Worm (Caenorhabditis elegans) whole organism, L1 larva: ENCODE measurements around the gene F31D5.2.
A peak's percentile ranks its signal among the peaks of the same experiment; 100 is the strongest.

Experiments
- C04F5.9 ChIP-seq: sonication (generic microtip); optimal IDR thresholded peaks from 2 replicates; lab custom pipeline; 2016; ENCODE audit warnings: missing genetic modification characterization, missing compliant biosample characterization
- C16A3.4 ChIP-seq: fragments of 150-350 bp; optimal IDR thresholded peaks from 2 replicates; lab custom pipeline; 2014; ENCODE audit warnings: missing biosample characterization, missing genetic modification characterization
- C34B4.2 ChIP-seq: sonication (generic microtip); optimal IDR thresholded peaks from 2 replicates; lab custom pipeline; 2017; ENCODE audit warnings: mild to moderate bottlenecking, missing genetic modification characterization, missing compliant biosample characterization
- F16B12.6 ChIP-seq: fragments of 150-350 bp; optimal IDR thresholded peaks from 2 replicates; lab custom pipeline; 2014; ENCODE audit warnings: missing biosample characterization, missing genetic modification characterization
- Y116A8C.19 ChIP-seq: sonication (generic microtip); optimal IDR thresholded peaks from 2 replicates; lab custom pipeline; 2016; ENCODE audit warnings: missing compliant biosample characterization, missing genetic modification characterization, borderline replicate concordance
- alr-1 ChIP-seq: fragments of 200-800 bp; sonication (Bioruptor generic); optimal IDR thresholded peaks from 2 replicates; lab custom pipeline; 2018; ENCODE audit warnings: borderline replicate concordance, mild to moderate bottlenecking, missing genetic modification characterization, missing compliant biosample characterization
- ceh-63 ChIP-seq: fragments of 200-800 bp; sonication (Bioruptor generic); optimal IDR thresholded peaks from 2 replicates; lab custom pipeline; 2018; ENCODE audit warnings: mild to moderate bottlenecking, missing genetic modification characterization, missing compliant biosample characterization
- ceh-8 ChIP-seq: fragments of 200-800 bp; sonication (Bioruptor generic); optimal IDR thresholded peaks from 2 replicates; lab custom pipeline; 2018; ENCODE audit warnings: mild to moderate bottlenecking, missing genetic modification characterization, moderate library complexity, missing compliant biosample characterization
- ceh-82 ChIP-seq, 3 experiments: fragments of 150-350 bp in 1 of 3; sonication (generic microtip) in 2 of 3; optimal IDR thresholded peaks; 2 replicates each; lab custom pipeline; 2014 to 2017; ENCODE audit warnings: missing biosample characterization in 3 of 3, missing genetic modification characterization in 3 of 3
- dpl-1 ChIP-seq, 3 experiments: fragments of 150-350 bp in 2 of 3; sonication (generic microtip) in 1 of 3; optimal IDR thresholded peaks; 2 replicates each; lab custom pipeline; 2014 to 2017; ENCODE audit warnings: missing biosample characterization in 3 of 3, missing genetic modification characterization in 3 of 3, missing genetic modification reagents in 3 of 3
- efl-1 ChIP-seq, 4 experiments: fragments of 150-350 bp; optimal IDR thresholded peaks in 3 of 4; peaks in 1 of 4; 1 replicate in 1 of 4; 2 replicates in 3 of 4; lab custom pipeline; 2014; ENCODE audit warnings: missing biosample characterization in 2 of 4, missing genetic modification characterization in 2 of 4, missing genetic modification reagents in 2 of 4
- egl-13 ChIP-seq: sonication (generic microtip); optimal IDR thresholded peaks from 2 replicates; lab custom pipeline; 2016; ENCODE audit warnings: missing genotype, missing genetic modification reagents, missing genetic modification characterization, missing compliant biosample characterization
- elt-2 ChIP-seq: sonication (generic microtip); optimal IDR thresholded peaks from 2 replicates; lab custom pipeline; 2016; ENCODE audit warnings: missing genetic modification characterization, mild to moderate bottlenecking, inconsistent platforms, missing compliant biosample characterization, missing genetic modification reagents
- fkh-4 ChIP-seq: sonication (generic microtip); optimal IDR thresholded peaks from 2 replicates; lab custom pipeline; 2016; ENCODE audit warnings: missing compliant biosample characterization, missing genetic modification characterization, borderline replicate concordance
- jun-1 ChIP-seq: fragments of 150-350 bp; optimal IDR thresholded peaks from 2 replicates; lab custom pipeline; 2014; ENCODE audit warnings: missing biosample characterization, missing genetic modification reagents, missing genetic modification characterization
- lin-35 ChIP-seq, 2 experiments: fragments of 150-350 bp; optimal IDR thresholded peaks; 2 replicates each; lab custom pipeline; 2014; ENCODE audit warnings: missing biosample characterization in 2 of 2, missing genetic modification characterization in 2 of 2, missing genetic modification reagents in 2 of 2
- lin-39 ChIP-seq: fragments of 150-350 bp; optimal IDR thresholded peaks from 2 replicates; lab custom pipeline; 2014; ENCODE audit warnings: missing biosample characterization, missing genetic modification reagents, missing genetic modification characterization
- lir-3 ChIP-seq: sonication (generic microtip); optimal IDR thresholded peaks from 2 replicates; lab custom pipeline; 2016; ENCODE audit warnings: mild to moderate bottlenecking, missing genetic modification characterization, moderate library complexity, missing compliant biosample characterization; ENCODE audit not compliant: poor library complexity
- lsy-2 ChIP-seq, 2 experiments: fragments of 150-350 bp; optimal IDR thresholded peaks; 2 replicates each; lab custom pipeline; 2014; ENCODE audit warnings: missing biosample characterization in 2 of 2, missing genetic modification characterization in 2 of 2
- mep-1 ChIP-seq: fragments of 150-350 bp; optimal IDR thresholded peaks from 2 replicates; lab custom pipeline; 2014; ENCODE audit warnings: missing biosample characterization, missing genetic modification characterization
- nhr-20 ChIP-seq: sonication (generic microtip); optimal IDR thresholded peaks from 2 replicates; lab custom pipeline; 2016; ENCODE audit warnings: mild to moderate bottlenecking, missing genetic modification characterization, missing compliant biosample characterization
- nhr-90 ChIP-seq: sonication (generic microtip); optimal IDR thresholded peaks from 2 replicates; lab custom pipeline; 2016; ENCODE audit warnings: mild to moderate bottlenecking, missing genetic modification characterization, missing compliant biosample characterization; ENCODE audit not compliant: poor library complexity
- pag-3 ChIP-seq: sonication (generic microtip); optimal IDR thresholded peaks from 2 replicates; lab custom pipeline; 2017; ENCODE audit warnings: missing genetic modification characterization, mild to moderate bottlenecking, missing compliant biosample characterization, antibody characterized with exemption, borderline replicate concordance; ENCODE audit not compliant: insufficient read depth
- pax-3 ChIP-seq: fragments of 200-800 bp; sonication (Bioruptor generic); optimal IDR thresholded peaks from 2 replicates; lab custom pipeline; 2018; ENCODE audit warnings: mild to moderate bottlenecking, missing genetic modification characterization, moderate library complexity, missing compliant biosample characterization
- rnt-1 ChIP-seq: sonication (generic microtip); optimal IDR thresholded peaks from 2 replicates; lab custom pipeline; 2016; ENCODE audit warnings: mild to moderate bottlenecking, missing genetic modification characterization, moderate library complexity, missing compliant biosample characterization
- skn-1 ChIP-seq: fragments of 150-350 bp; optimal IDR thresholded peaks from 2 replicates; lab custom pipeline; 2014; ENCODE audit warnings: missing biosample characterization, missing genetic modification characterization
- snpc-4 ChIP-seq: fragments of 150-350 bp; optimal IDR thresholded peaks from 2 replicates; lab custom pipeline; 2014; ENCODE audit warnings: missing biosample characterization, missing genetic modification characterization
- snu-23 ChIP-seq: sonication (generic microtip); optimal IDR thresholded peaks from 2 replicates; lab custom pipeline; 2016; ENCODE audit warnings: missing genetic modification characterization, missing compliant biosample characterization
- sox-4 ChIP-seq: sonication (generic microtip); optimal IDR thresholded peaks from 2 replicates; lab custom pipeline; 2016; ENCODE audit warnings: missing genetic modification characterization, missing compliant biosample characterization
- swsn-7 ChIP-seq: sonication (generic microtip); optimal IDR thresholded peaks from 2 replicates; lab custom pipeline; 2016; ENCODE audit warnings: missing genetic modification characterization, missing compliant biosample characterization
- tbx-2 ChIP-seq: sonication (generic microtip); optimal IDR thresholded peaks from 2 replicates; lab custom pipeline; 2016; ENCODE audit warnings: missing genetic modification characterization, missing compliant biosample characterization
- tlp-1 ChIP-seq: fragments of 150-350 bp; optimal IDR thresholded peaks from 2 replicates; lab custom pipeline; 2014; ENCODE audit warnings: missing biosample characterization, missing genetic modification characterization
- unc-130 ChIP-seq: fragments of 150-350 bp; optimal IDR thresholded peaks from 2 replicates; lab custom pipeline; 2017; ENCODE audit warnings: missing biosample characterization, missing genetic modification characterization, inconsistent platforms
- unc-62 ChIP-seq: fragments of 150-350 bp; optimal IDR thresholded peaks from 2 replicates; lab custom pipeline; 2014; ENCODE audit warnings: missing biosample characterization, missing genetic modification reagents, missing genetic modification characterization
- unc-98 ChIP-seq: fragments of 200-800 bp; sonication (Bioruptor generic); IDR thresholded peaks from 2 replicates; pipeline ENCODE4 v1.3.6; 2022; ENCODE audit warnings: missing genetic modification characterization, missing compliant biosample characterization
- xbp-1 ChIP-seq: sonication (generic microtip); optimal IDR thresholded peaks from 2 replicates; lab custom pipeline; 2016; ENCODE audit warnings: missing genetic modification characterization, missing compliant biosample characterization
- ztf-11 ChIP-seq, 2 experiments: sonication (generic microtip); optimal IDR thresholded peaks; 2 replicates each; lab custom pipeline; 2016 to 2017; ENCODE audit warnings: missing genetic modification characterization in 2 of 2, missing biosample characterization in 1 of 2, missing compliant biosample characterization in 1 of 2
- ztf-4 ChIP-seq: fragments of 150-350 bp; optimal IDR thresholded peaks from 2 replicates; lab custom pipeline; 2014; ENCODE audit warnings: missing biosample characterization, missing genetic modification characterization

Gene F31D5.2

DNA sequence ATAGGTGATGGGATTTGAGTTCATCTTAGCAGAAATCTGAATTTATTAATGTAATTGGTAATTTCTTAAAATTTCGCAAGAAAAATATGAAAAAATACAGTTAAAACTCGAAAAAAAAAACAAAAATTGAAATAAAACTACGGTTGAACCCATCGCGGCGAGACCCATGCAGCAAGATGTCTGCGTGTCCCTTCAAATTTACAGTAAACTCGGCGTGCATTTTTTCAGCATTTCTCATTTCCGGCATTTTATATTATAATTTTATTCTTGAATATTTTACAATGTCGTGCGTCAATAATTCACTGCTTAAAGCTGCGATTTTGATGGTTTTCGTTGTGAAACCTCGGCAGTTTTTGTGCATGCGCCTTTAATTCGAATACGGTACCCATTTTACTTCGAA lies 20.5 kb downstream of the F31D5.2 start, which contains the start of gene fbxc-43:
Gene fbxc-43, minus strand, starts transcription at position 38 of the 400 bp plus-strand sequence.
- TF ChIP-seq unc-130 (tag; lab: Kevin White, UChicago) (no peak), jun-1 (tag; lab: Kevin White, UChicago) (no peak), C34B4.2 (tag; lab: Kevin White, UChicago) (no peak), pax-3 (tag; lab: Kevin White, UChicago) (no peak), pag-3 (tag; lab: Kevin White, UChicago) (no peak), Y116A8C.19 (no peak), C04F5.9 (tag; lab: Kevin White, UChicago) (no peak), unc-98 (GFP tag; lab: Robert Waterston, UW) (no peak), lir-3 (tag; lab: Kevin White, UChicago) (no peak), ceh-63 (GFP tag; lab: Kevin White, UChicago) (no peak), fkh-4 (tag; lab: Kevin White, UChicago) (no peak), C16A3.4 (tag; lab: Kevin White, UChicago) (no peak), ceh-8 (GFP tag; lab: Kevin White, UChicago) (no peak), rnt-1 (no peak)

DNA sequence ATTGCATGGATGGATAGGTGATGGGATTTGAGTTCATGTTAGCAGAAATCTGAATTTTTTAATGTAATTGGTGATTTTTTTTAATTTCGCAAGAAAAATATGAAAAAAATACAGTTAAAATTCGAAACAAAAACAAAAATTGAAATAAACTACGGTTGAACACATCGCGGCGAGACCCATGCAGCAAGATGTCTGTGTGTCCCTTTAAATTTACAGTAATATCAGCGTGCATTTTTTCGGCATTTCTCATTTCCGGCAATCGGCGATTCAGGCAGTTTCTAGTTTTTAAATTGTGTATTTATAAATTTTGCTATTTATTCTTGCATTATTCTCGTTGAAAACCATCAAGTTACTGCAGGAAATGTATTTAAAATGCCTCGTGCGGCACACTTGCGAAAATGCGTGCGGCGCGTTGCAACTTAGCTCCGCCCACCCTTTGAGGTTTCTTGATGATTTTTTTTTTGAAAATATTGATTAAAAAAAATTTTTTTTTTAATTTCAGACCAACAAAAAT lies 22.3 kb downstream of the F31D5.2 start, which contains the start of the genes fbxc-44 and C16A11.2:
Gene fbxc-44, minus strand, starts transcription at position 51 of the 514 bp plus-strand sequence.
Gene C16A11.2, plus strand, starts transcription at position 503 of the 514 bp plus-strand sequence.
- TF ChIP-seq nhr-90: peak; percentile 46
- peak in 1 of 2 experiments; percentile 24 for TF ChIP-seq ztf-11 (tag; optimal IDR thresholded peaks at IDR 0.05; lab: Kevin White, UChicago)
- peak; percentile 33 for TF ChIP-seq C16A3.4 (tag; lab: Kevin White, UChicago)
- TF ChIP-seq egl-13 (tag; lab: Kevin White, UChicago): peak; percentile 30
- no peak for TF ChIP-seq sox-4 (tag; lab: Kevin White, UChicago)
- TF ChIP-seq efl-1 (optimal IDR thresholded peaks at IDR 0.05; lab: Kevin White, UChicago): peak; percentile 31 to 59
- peak; percentile 20 to 94 for TF ChIP-seq efl-1 (GFP tag; optimal IDR thresholded peaks at IDR 0.05 in 1 of 2; lab: Kevin White, UChicago)
- TF ChIP-seq mep-1 (tag; lab: Kevin White, UChicago): peak; percentile 18
- TF ChIP-seq ceh-82 (tag; optimal IDR thresholded peaks at IDR 0.05; lab: Kevin White, UChicago): peak in 2 of 3 experiments; percentile 11 to 13
- TF ChIP-seq xbp-1 (tag; lab: Kevin White, UChicago): peak; percentile 43
- TF ChIP-seq lin-39 (tag; lab: Kevin White, UChicago): no peak
- peak; percentile 31 for TF ChIP-seq skn-1
- TF ChIP-seq lin-35 (GFP tag; optimal IDR thresholded peaks at IDR 0.05; lab: Kevin White, UChicago): peak in 1 of 2 experiments; percentile 39
- TF ChIP-seq tlp-1: no peak
- peak; percentile 41 for TF ChIP-seq snpc-4 (tag; lab: Kevin White, UChicago)
- peak; percentile 51 for TF ChIP-seq swsn-7 (tag; lab: Kevin White, UChicago)
- no peak for TF ChIP-seq ztf-4 (tag; lab: Kevin White, UChicago)
- TF ChIP-seq pax-3 (tag; lab: Kevin White, UChicago): no peak
- peak; percentile 32 for TF ChIP-seq F16B12.6 (tag; lab: Kevin White, UChicago)
- TF ChIP-seq rnt-1: no peak
- TF ChIP-seq unc-130 (tag; lab: Kevin White, UChicago): peak; percentile 55
- peak; percentile 33 for TF ChIP-seq tbx-2
- TF ChIP-seq dpl-1 (GFP tag; optimal IDR thresholded peaks at IDR 0.05; lab: Kevin White, UChicago): peak; percentile 9 to 25 (median 18)
- TF ChIP-seq lsy-2 (tag; optimal IDR thresholded peaks at IDR 0.05; lab: Kevin White, UChicago): peak; percentile 51 to 54
- TF ChIP-seq nhr-20 (tag; lab: Kevin White, UChicago): peak; percentile 34
- TF ChIP-seq unc-98 (GFP tag; lab: Robert Waterston, UW): no peak
- peak; percentile 69 for TF ChIP-seq elt-2 (tag; lab: Kevin White, UChicago)
- no peak for TF ChIP-seq fkh-4 (tag; lab: Kevin White, UChicago)
- no peak for TF ChIP-seq alr-1
- TF ChIP-seq unc-62 (GFP tag; lab: Kevin White, UChicago): no peak
- TF ChIP-seq snu-23 (GFP tag; lab: Kevin White, UChicago): peak; percentile 56
